Worm (Caenorhabditis elegans) whole organism, midembryonic: ENCODE results near the gene mmcm-1.

ENCODE experiments used
- cog-1 ChIP-seq: sonication (generic microtip); optimal IDR thresholded peaks from 2 replicates; lab custom pipeline; 2016; ENCODE audit warnings: missing genetic modification characterization, missing compliant biosample characterization
- flt-1 ChIP-seq: fragments of 200-800 bp; sonication (Bioruptor generic); IDR thresholded peaks from 2 replicates; pipeline ENCODE4 v1.3.6; 2022; ENCODE audit warnings: missing genetic modification characterization, missing compliant biosample characterization
- klf-2 ChIP-seq: fragments of 200-800 bp; sonication (Bioruptor generic); conservative IDR thresholded peaks from 2 replicates; pipeline ENCODE4 v1.3.6; 2022; ENCODE audit warnings: missing genetic modification reagents, missing genetic modification characterization, missing compliant biosample characterization
- ref-1 ChIP-seq: fragments of 200-800 bp; sonication (Bioruptor generic); conservative IDR thresholded peaks from 2 replicates; pipeline ENCODE4 v1.3.6; 2022; ENCODE audit warnings: missing genetic modification reagents, missing genetic modification characterization, missing compliant biosample characterization
- tab-1 ChIP-seq: fragments of 200-800 bp; sonication (Bioruptor generic); IDR thresholded peaks from 2 replicates; pipeline ENCODE4 v1.3.6; 2022; ENCODE audit warnings: missing genetic modification characterization, missing compliant biosample characterization
- ztf-23 ChIP-seq: fragments of 200-800 bp; sonication (Bioruptor generic); IDR thresholded peaks from 2 replicates; pipeline ENCODE4 v1.3.6; 2022; ENCODE audit warnings: missing genetic modification reagents, missing genetic modification characterization, missing compliant biosample characterization
- ztf-29 ChIP-seq: fragments of 200-800 bp; sonication (Bioruptor generic); IDR thresholded peaks from 2 replicates; pipeline ENCODE4 v1.3.6; 2022; ENCODE audit warnings: missing genetic modification reagents, missing genetic modification characterization, missing compliant biosample characterization

- TF ChIP-seq ztf-29 (GFP tag; lab: Robert Waterston, UW), result no peak
- no peak for TF ChIP-seq flt-1 (GFP tag; lab: Robert Waterston, UW)
- TF ChIP-seq ref-1 (GFP tag; lab: Robert Waterston, UW), result no peak
- no peak for TF ChIP-seq tab-1
- TF ChIP-seq klf-2 (GFP tag; lab: Robert Waterston, UW), result no peak
- TF ChIP-seq ztf-23, result no peak
- TF ChIP-seq cog-1 (tag; lab: Kevin White, UChicago), result no peak
These were observed 9.1 kb downstream of the mmcm-1 start for ce11 chrIII:3898354-3898753.
